Fruit fly (Drosophila melanogaster): ENCODE results near the gene CG3191.

Gene CG3191

DNA sequence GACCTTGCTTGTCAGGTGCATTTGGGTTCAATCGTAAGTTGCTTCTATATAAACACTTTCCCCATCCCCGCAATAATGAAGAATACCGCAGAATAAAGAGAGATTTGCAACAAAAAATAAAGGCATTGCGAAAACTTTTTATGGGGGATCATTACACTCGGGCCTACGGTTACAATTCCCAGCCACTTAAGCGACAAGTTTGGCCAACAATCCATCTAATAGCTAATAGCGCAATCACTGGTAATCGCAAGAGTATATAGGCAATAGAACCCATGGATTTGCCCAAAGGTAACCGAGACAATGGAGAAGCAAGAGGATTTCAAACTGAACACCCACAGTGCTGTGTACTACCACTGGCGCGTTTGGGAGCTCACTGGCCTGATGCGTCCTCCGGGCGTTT, 5.9 kb downstream of the CG3191 start, which contains the start of gene Or2a:
Gene Or2a (plus strand): TSS at position 301 of the 400 bp plus-strand sequence.
- TF ChIP-seq CG8478 (optimal IDR thresholded peaks at IDR 0.05) (no peak), CTCF (optimal IDR thresholded peaks at IDR 0.05) (no peak)

DNA sequence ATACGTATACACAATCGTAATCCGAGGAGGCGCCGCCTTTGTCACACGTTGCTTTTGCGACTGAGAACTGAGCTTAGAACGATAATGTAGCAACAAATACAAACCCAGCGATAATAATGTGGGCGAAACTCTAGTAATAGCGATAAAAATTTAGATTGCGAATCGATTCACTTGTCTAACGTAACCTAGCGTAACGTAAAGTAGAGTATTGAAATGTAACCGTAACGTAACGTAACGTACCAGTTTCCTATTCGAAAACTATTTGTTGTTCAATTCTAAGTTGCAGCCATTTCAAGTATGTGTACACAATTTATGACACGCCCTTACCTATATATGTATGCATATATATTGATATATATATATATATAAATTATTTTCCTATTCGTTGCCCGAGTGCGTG, 7.0 kb downstream of the CG3191 start:
- TF ChIP-seq CTCF (optimal IDR thresholded peaks at IDR 0.05) (no peak), CG8478 (optimal IDR thresholded peaks at IDR 0.05) (no peak)

DNA sequence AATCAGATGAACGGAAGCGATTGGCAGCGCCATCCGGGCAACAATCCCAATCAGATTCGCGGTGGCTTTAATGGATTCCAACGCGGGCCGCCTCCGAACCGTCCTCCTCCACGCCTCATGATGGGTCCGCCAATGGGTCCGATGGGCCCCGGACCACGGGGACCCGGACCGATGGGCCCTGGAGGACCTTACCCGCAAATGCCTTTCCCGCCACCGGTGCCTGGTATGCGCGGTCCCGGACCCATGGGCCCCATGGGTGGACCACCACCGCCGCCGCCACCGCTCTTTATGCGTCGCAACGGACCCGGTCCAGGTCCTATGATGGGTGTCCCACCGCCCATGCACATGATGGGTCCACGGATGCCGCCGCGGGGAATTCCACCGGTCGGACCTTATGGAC, 8.9 kb downstream of the CG3191 start:
- TF ChIP-seq CG8478 (optimal IDR thresholded peaks at IDR 0.05) (no peak), CTCF (optimal IDR thresholded peaks at IDR 0.05) (no peak)

DNA sequence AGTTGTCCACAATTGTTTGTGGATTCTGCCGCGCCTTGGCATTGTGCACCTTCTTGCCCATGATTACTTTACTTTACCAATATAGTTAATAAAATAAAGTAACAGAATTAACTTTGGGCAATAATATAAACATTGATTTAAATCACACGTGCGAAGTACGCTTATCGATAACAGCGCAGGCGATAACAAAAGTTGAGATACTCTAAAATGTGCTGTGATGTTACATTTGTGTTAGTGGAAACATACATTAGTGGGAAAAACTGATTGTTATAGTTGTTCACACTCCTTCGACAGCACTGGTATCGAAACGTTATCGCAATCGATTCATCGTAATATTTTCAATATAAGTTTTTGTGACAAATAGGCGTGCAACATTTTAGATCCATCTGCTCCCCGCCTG, 10.0 kb downstream of the CG3191 start, which contains the start of gene kz:
Gene kz (minus strand): TSS at position 194 of the 400 bp plus-strand sequence.
- TF ChIP-seq CG8478 (optimal IDR thresholded peaks at IDR 0.05) (no peak), CTCF (optimal IDR thresholded peaks at IDR 0.05) (peak in 1 of 2 experiments; percentile 19)

DNA sequence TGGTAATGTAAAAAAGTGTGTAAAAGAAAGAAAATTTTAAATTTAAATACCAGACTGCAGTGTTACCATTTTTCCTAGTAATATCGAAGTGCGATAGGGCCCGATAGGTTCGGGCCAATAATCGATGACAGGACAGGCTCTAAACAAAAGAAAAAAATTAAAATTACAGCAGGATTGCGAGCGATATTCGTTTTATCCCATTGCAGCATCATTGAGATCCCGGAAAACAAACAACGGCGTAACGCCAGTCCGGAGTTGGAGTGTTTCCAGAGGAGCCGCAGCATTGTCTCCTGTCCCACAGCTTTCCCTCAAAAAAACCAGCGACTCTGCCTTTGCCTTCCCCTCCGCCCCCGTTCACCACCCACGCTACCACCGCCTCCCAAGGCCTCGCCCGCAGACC, 26.7 kb downstream of the CG3191 start, which contains the start of gene pcx:
Gene pcx (plus strand): TSS at position 159 of the 400 bp plus-strand sequence.
- TF ChIP-seq CG8478 (optimal IDR thresholded peaks at IDR 0.05) (no peak), CTCF (optimal IDR thresholded peaks at IDR 0.05) (no peak)

DNA sequence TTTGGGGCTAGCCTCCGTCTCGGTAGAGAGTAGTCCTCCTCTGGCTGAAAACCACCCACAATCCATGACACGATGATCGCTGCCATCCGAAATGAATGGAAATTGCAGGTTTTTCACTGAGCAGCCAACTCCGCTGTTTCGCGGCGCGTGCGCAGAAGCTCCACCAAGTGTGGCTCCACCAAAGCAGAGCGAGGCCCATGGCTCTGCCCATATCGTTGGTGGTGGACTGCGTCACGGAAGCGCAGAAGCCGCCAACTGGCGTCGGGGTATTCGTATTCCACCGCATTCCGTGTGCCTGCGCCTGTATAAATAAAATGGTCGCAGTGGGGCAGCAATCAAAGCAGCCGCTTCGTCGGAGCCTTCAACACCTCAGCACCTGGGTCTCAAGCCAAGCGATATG, 28.3 kb downstream of the CG3191 start, which contains the start of gene CG14052:
Gene CG14052 (plus strand): TSS at position 301 of the 400 bp plus-strand sequence.
- TF ChIP-seq CTCF (optimal IDR thresholded peaks at IDR 0.05), result no peak
- TF ChIP-seq CG8478 (optimal IDR thresholded peaks at IDR 0.05), result no peak

DNA sequence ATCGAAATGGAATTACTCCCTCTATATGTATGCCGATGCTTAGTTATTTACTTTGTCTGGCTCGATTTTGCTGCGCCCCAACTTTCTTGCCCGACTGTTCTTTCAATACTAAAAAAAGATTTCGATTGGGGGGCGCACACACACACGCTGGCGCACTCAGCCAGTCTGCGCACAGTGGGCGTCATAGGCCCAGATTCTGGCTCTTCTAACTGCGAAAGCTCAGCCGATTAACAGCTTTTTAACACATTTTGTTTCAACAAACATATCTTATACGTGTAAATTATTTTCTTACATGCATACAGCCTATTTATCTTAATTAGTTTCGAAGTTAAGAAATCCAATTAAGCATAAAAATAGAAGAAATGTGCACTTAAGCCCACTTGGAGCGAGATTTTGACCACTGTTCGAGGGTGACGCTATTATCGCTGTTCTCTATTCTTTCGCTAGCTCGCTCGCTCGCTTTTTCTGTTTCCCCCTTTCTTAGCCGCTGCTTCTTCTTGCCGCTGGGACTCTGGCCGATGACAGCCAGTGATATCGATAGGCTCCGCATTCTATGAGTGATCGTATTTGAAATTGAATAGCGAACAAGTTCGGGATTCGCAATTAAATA, 29.5 kb downstream of the CG3191 start, which contains the start of gene Vinc:
Gene Vinc (minus strand): TSS at position 387 of the 610 bp plus-strand sequence.
- no peak for TF ChIP-seq CG8478 (optimal IDR thresholded peaks at IDR 0.05)
- TF ChIP-seq CTCF (optimal IDR thresholded peaks at IDR 0.05), result no peak

DNA sequence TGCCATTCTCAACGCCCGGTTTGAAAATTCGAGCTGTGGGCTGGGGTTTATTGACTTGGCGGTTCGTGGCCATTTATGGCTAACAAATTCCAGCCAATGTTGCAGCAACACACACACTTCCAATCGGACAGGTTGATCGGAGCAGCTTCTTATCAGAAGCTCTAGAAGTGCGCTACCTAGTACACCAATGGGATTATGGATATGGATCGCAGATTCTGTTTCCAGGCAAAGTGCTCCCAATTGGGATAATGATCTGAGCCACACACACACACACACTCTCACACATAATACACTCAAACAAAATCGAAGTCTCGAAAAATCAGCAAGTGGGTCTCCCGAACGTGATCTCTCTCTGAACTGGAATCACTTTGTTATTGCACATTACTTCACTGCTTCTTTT, 30.2 kb downstream of the CG3191 start:
- TF ChIP-seq CTCF (optimal IDR thresholded peaks at IDR 0.05) (no peak), CG8478 (optimal IDR thresholded peaks at IDR 0.05) (no peak)

DNA sequence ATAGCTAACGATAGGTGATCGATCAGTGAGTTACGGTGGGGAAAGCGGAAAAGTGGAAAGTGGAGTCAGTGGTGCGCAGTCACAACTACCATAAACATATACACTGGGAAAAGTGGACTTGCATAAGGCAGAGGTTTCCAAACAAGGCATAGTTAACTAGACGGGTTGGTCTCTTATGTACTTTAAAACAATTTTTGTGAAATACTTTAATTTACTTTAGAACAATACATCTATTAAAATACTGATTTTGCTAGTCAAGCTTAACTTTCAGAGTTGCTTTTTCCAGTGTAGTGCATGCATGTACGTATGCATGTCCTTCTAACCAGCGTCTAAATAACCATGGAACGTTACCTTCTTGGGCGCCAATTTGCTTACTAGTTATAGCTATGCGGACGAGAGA, 31.9 kb downstream of the CG3191 start:
- TF ChIP-seq CG8478 (optimal IDR thresholded peaks at IDR 0.05) (no peak), CTCF (optimal IDR thresholded peaks at IDR 0.05) (no peak)

DNA sequence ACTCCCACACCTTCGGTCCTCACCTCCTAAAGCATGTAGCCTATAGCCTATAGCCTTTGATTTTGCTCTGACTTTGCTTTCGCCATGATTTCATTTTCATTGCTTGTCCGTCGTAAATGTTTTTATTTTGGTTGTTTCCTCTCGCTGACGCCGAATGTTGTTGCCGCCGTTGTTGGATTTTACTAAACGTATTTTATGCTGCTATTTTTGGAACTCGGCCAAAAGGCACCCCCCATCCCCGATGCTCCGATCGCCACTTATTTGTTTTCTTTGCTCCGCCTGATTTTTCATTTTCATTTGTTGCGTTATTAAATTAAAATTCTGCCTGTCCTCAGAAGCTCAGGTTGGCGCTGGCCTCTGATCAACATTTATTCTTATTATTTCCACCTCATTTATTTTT, 32.5 kb downstream of the CG3191 start:
- no peak for TF ChIP-seq CTCF (optimal IDR thresholded peaks at IDR 0.05)
- no peak for TF ChIP-seq CG8478 (optimal IDR thresholded peaks at IDR 0.05)

DNA sequence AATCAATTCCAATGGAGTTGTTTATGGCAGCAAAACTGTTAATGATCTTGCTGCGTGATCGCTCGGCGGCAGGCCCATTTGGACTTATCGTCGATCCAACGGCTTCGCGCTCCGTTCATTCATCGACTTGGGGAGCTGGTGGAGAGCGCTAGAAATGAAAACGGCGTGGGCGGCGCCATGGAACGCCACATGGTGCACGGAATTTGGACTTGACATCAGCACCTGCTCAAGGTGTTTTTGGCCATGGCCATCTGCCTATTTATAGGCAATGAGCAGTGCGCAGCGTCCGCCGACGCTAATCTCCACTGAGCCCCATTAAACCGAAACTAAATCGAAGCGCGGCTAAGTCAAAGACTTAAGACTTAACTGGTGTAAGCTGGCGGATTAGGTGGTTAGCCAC, 33.3 kb downstream of the CG3191 start:
- TF ChIP-seq CTCF (optimal IDR thresholded peaks at IDR 0.05) (no peak), CG8478 (optimal IDR thresholded peaks at IDR 0.05) (no peak)

DNA sequence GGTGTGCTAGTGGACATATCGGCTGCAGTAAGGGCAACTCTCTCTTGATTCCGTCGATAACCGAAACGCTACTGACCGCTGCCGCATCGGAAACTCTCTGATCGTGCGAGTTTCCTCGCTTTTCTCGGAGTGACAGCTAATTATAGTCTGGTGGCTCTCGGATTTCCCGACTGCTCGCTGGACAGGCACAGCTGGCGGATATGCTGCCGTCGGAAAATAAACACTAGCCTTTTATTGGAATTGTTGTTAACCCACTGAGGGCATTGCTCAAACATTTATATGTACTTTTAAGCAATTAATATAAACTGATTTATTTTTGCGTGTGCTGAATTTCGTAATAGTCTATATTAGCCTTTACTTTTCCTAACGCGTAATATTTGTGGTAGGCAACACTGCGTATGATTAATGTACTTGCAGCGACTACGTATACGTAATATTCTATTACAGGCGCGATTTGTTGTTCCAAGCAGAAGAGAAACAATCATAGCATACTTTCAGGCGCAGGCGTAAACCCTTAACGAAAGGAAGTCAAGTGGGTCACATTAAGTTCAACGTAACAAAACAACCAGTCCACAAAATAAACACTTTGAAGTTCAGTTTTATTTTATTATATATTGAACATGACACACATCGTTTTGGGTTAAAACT, 37.9 kb downstream of the CG3191 start, which contains the start of gene SmydA-8:
Gene SmydA-8 (minus strand): TSS at position 51 of the 648 bp plus-strand sequence.
- TF ChIP-seq CG8478 (optimal IDR thresholded peaks at IDR 0.05), result no peak
- TF ChIP-seq CTCF (optimal IDR thresholded peaks at IDR 0.05), result no peak

DNA sequence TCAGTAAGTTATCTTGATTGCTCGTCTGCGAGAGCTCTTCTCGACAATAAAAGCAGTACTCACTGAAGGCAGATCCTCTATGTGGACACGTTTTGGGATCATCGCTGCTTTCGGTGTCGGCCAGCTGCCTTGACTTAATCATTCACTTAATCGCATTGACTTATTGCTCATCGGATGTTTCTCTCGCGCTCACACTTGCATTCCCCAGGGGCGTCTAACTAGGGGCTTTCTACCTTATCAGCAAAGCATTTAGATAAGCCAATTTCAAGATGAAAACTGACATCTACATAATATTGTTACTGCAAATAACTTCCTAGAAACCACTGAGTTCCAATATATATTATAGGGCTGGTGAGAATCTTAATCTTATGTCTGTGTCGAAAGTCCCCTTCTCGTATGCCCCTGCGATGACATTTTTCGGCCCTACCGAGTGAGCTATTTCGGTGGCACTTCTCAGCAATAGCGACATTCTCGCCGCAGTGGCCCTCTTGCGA, 39.4 kb downstream of the CG3191 start:
- no peak for TF ChIP-seq CTCF (optimal IDR thresholded peaks at IDR 0.05)
- TF ChIP-seq CG8478 (optimal IDR thresholded peaks at IDR 0.05), result no peak

DNA sequence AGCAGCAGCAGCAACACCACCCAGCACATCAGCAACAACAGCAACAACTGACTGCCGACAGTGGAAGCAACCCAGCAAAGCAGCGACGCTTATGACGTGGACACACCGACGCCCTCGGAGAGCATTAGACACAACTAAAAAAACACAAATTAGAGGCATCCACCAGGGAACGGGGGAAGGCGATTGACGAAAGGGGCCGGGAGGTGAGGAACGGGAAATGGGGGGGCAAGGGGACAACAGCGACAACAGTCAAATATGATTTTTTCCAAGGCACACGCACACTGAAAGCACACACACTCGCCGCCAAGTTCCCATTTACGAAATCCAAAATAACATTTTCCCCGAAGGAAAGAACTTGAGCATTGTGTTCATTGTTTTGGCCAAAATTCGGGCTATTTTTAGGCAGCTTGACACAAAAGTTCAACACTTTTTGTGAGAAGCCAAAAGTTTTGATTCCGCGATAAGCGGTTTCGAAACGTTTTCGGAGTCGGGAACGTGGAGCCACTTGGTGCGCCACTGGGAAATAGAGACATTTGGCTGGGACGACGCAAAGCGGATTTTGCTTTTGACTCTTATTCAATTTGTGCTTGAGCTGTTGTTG, 43.1 kb downstream of the CG3191 start:
- TF ChIP-seq CG8478 (optimal IDR thresholded peaks at IDR 0.05) (no peak), CTCF (optimal IDR thresholded peaks at IDR 0.05) (no peak)

DNA sequence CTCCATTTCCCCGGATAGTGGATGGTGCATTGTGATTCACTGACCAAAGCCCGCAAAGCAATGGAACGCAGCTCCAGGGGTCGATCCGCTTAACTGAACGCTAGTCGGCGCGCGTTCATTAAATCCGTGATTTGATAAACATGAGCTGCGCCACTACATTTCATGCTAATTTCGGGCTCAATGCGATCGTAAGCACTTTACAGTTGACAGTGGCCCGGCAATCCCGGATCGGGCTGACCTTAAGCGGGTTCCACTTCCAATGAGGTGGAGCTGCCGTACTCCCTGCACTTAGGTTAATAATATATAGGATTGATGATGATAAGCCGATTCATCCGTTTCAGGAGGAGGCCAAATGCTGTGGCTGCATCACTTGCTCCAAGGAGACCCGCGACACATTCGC, 48.0 kb downstream of the CG3191 start, which contains the start of gene FarO:
Gene FarO (minus strand): TSS at position 101 of the 400 bp plus-strand sequence.
- TF ChIP-seq CTCF (optimal IDR thresholded peaks at IDR 0.05), result no peak
- no peak for TF ChIP-seq CG8478 (optimal IDR thresholded peaks at IDR 0.05)
